Worm (Caenorhabditis elegans): ENCODE measurements around the gene K05B2.4.

Gene K05B2.4

DNA sequence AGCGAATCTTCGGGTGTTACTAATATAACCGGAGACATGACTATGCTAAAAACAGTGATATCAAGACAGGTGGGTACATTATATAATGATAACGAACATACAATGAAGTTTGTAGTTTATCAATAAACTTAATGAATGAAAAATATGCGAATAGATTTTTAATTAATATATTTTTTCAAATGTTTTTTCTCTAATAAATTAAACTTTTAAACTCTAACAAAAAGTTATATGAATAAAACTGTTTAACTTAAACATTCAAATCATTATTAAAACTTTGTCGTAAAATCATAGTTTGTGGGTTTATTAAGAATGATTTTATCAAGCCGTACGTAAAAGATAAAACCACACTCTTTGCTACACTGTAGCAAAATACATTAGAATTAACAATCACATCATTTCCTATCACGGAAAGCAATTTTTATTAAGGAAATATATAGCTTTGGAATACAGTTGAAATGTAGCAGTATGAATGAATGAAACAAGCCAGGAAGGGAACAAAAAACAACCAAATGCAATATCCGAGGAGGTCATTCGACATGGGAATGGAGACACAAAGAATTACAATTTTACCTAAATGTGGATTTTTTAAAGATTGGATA lies at the start of gene K05B2.4:
Gene K05B2.4, minus strand, starts transcription at position 51 of the 599 bp plus-strand sequence.
- TF ChIP-seq Y105C5A.15 (GFP tag; IDR thresholded peaks at IDR 0.05), result no peak
- no peak for TF ChIP-seq lin-29 (GFP tag; IDR thresholded peaks at IDR 0.05)
- TF ChIP-seq ctbp-1 (GFP tag; IDR thresholded peaks at IDR 0.05), result no peak

ce11 chrX:4969228-4969627 lies 48.4 kb upstream of the K05B2.4 start, which contains the start of gene M03F4.6:
Gene M03F4.6 (minus strand): TSS chrX:4969328.
- 0 out of 2 replicates have a peak, but pooled peaks have one; percentile 46 for TF ChIP-seq mdt-29 (GFP tag; IDR thresholded peaks at IDR 0.05)
- TF ChIP-seq T20F7.1 (GFP tag; optimal IDR thresholded peaks at IDR 0.05), result peak; percentile 2
- no peak for TF ChIP-seq snpc-1.2 (GFP tag; IDR thresholded peaks at IDR 0.05)
- no peak for TF ChIP-seq unc-39 (tag; optimal IDR thresholded peaks at IDR 0.05)
- TF ChIP-seq Y75B8A.6 (GFP tag; IDR thresholded peaks at IDR 0.05), result peak; percentile 65
- TF ChIP-seq hlh-11 (tag; optimal IDR thresholded peaks at IDR 0.05), result peak; percentile 62
- TF ChIP-seq lin-15B (tag; optimal IDR thresholded peaks at IDR 0.05), result no peak
- TF ChIP-seq fkh-10 (GFP tag; optimal IDR thresholded peaks at IDR 0.05), result no peak
- TF ChIP-seq T26A8.4 (GFP tag; IDR thresholded peaks at IDR 0.05), result peak; percentile 87
- TF ChIP-seq nhr-11 (tag; optimal IDR thresholded peaks at IDR 0.05), result no peak
- no peak for TF ChIP-seq nhr-48 (tag; optimal IDR thresholded peaks at IDR 0.05)
- TF ChIP-seq mxl-3 (GFP tag; optimal IDR thresholded peaks at IDR 0.05), result peak; percentile 57
- no peak for TF ChIP-seq fos-1 (tag; optimal IDR thresholded peaks at IDR 0.05)
- peak; percentile 57 for TF ChIP-seq php-3 (GFP tag; IDR thresholded peaks at IDR 0.05)
- TF ChIP-seq rbr-2 (tag; optimal IDR thresholded peaks at IDR 0.05), result no peak
- 0 out of 2 replicates have a peak, but pooled peaks have one; percentile 58 for TF ChIP-seq nhr-42 (GFP tag; IDR thresholded peaks at IDR 0.05)
- TF ChIP-seq sdz-12 (GFP tag; optimal IDR thresholded peaks at IDR 0.05), result no peak
- TF ChIP-seq lin-29 (GFP tag; IDR thresholded peaks at IDR 0.05), result 0 out of 2 replicates have a peak, but pooled peaks have one; percentile 23
- peak; percentile 92 for TF ChIP-seq zfp-3 (GFP tag; conservative IDR thresholded peaks at IDR 0.05)
- TF ChIP-seq dmd-6 (GFP tag; IDR thresholded peaks at IDR 0.05), result peak; percentile 42
- no peak for TF ChIP-seq aly-2 (tag; optimal IDR thresholded peaks at IDR 0.05)
- no peak for TF ChIP-seq zag-1 (tag; optimal IDR thresholded peaks at IDR 0.05)
- peak; percentile 55; the same call in 1 of the 2 replicates for TF ChIP-seq hmg-1.1 (GFP tag; IDR thresholded peaks at IDR 0.05)
- TF ChIP-seq lsy-2 (tag; optimal IDR thresholded peaks at IDR 0.05), result peak in 1 of 2 experiments; percentile 56
- TF ChIP-seq nhr-25 (tag; optimal IDR thresholded peaks at IDR 0.05; ENCODE audit: borderline replicate concordance, insufficient read depth), result peak; percentile 4
- TF ChIP-seq ceh-20 (GFP tag; IDR thresholded peaks at IDR 0.05), result peak; percentile 37; the same call in 1 of the 2 replicates
- TF ChIP-seq tra-1 (GFP tag; IDR thresholded peaks at IDR 0.05), result peak; percentile 64; the same call in 1 of the 2 replicates
- TF ChIP-seq unc-130 (GFP tag; optimal IDR thresholded peaks at IDR 0.05), result no peak
- peak; percentile 46 for TF ChIP-seq nhr-102 (tag; optimal IDR thresholded peaks at IDR 0.05)
- TF ChIP-seq lin-13 (GFP tag; optimal IDR thresholded peaks at IDR 0.05), result peak; percentile 1
- TF ChIP-seq ceh-62 (tag; optimal IDR thresholded peaks at IDR 0.05), result no peak
- peak; percentile 3 for TF ChIP-seq mes-2 (tag; optimal IDR thresholded peaks at IDR 0.05; ENCODE audit: poor library complexity, severe bottlenecking)
- no peak for TF ChIP-seq spr-1 (tag; optimal IDR thresholded peaks at IDR 0.05)
- TF ChIP-seq daf-16 (GFP tag; optimal IDR thresholded peaks at IDR 0.05), result peak; percentile 53 to 56
- no peak for TF ChIP-seq daf-16 (tag; optimal IDR thresholded peaks at IDR 0.05)
- peak; percentile 88 for TF ChIP-seq aha-1 (tag)
- peak; percentile 43 for TF ChIP-seq lin-38 (GFP tag; IDR thresholded peaks at IDR 0.05)
- TF ChIP-seq attf-4 (tag; optimal IDR thresholded peaks at IDR 0.05), result no peak
- TF ChIP-seq duxl-1 (tag; optimal IDR thresholded peaks at IDR 0.05; ENCODE audit: poor library complexity), result peak; percentile 63
- no peak for TF ChIP-seq set-16 (GFP tag; IDR thresholded peaks at IDR 0.05)
- TF ChIP-seq Y5F2A.4 (GFP tag; optimal IDR thresholded peaks at IDR 0.05), result no peak
- no peak for TF ChIP-seq ZK546.5 (tag; optimal IDR thresholded peaks at IDR 0.05)
- no peak for TF ChIP-seq nhr-6 (tag; optimal IDR thresholded peaks at IDR 0.05)
- TF ChIP-seq dve-1 (tag; optimal IDR thresholded peaks at IDR 0.05; ENCODE audit: insufficient read depth), result peak; percentile 41
- peak; percentile 59 for TF ChIP-seq arid-1 (GFP tag; conservative IDR thresholded peaks at IDR 0.05)
- no peak for TF ChIP-seq daf-12 (tag; optimal IDR thresholded peaks at IDR 0.05)

All from whole organism, L4 larva.